Fruit fly (Drosophila melanogaster) whole organism, embryonic: ENCODE results near the gene CG17707.

Source experiments
- Blimp-1 ChIP-seq: fragments of 200-800 bp; sonication (Bioruptor generic); optimal IDR thresholded peaks from 3 replicates; lab custom pipeline; 2018; ENCODE audit warnings: missing biosample characterization, missing genetic modification characterization, mild to moderate bottlenecking, moderate library complexity, missing genetic modification reagents
- CG1024 ChIP-seq: fragments of 200-800 bp; sonication (Bioruptor generic); IDR thresholded peaks from 2 replicates; pipeline ENCODE4 v1.3.6; 2022; ENCODE audit warnings: missing biosample characterization, missing genetic modification characterization
- CG10979 ChIP-seq: fragments of 200-800 bp; sonication (Bioruptor generic); optimal IDR thresholded peaks from 2 replicates; lab custom pipeline; 2018; ENCODE audit warnings: missing biosample characterization, mild to moderate bottlenecking, missing genetic modification characterization, moderate library complexity
- CG14441 ChIP-seq: fragments of 200-800 bp; sonication (Bioruptor generic); IDR thresholded peaks from 2 replicates; pipeline ENCODE4 v1.3.6; 2022; ENCODE audit warnings: missing biosample characterization, missing genetic modification characterization
- CG15479 ChIP-seq: fragments of 200-800 bp; sonication (Bioruptor generic); optimal IDR thresholded peaks from 3 replicates; lab custom pipeline; 2019; ENCODE audit warnings: missing biosample characterization, mild to moderate bottlenecking, missing genetic modification characterization, moderate library complexity
- CG2712 ChIP-seq: fragments of 200-800 bp; optimal IDR thresholded peaks from 3 replicates; lab custom pipeline; 2019; ENCODE audit warnings: missing biosample characterization, mild to moderate bottlenecking, missing genetic modification characterization, moderate library complexity
- CG3281 ChIP-seq: fragments of 200-800 bp; sonication (Bioruptor generic); optimal IDR thresholded peaks from 3 replicates; lab custom pipeline; 2017; ENCODE audit warnings: missing biosample characterization, mild to moderate bottlenecking, missing genetic modification characterization
- CG34376 ChIP-seq: fragments of 200-800 bp; sonication (Bioruptor generic); optimal IDR thresholded peaks from 2 replicates; lab custom pipeline; 2018; ENCODE audit warnings: missing biosample characterization, mild to moderate bottlenecking, missing genetic modification characterization
- CG3838 ChIP-seq: fragments of 200-800 bp; sonication (Bioruptor generic); optimal IDR thresholded peaks from 3 replicates; lab custom pipeline; 2016; ENCODE audit warnings: missing biosample characterization, missing genetic modification characterization
- CG4424 ChIP-seq: fragments of 200-800 bp; sonication (Bioruptor generic); optimal IDR thresholded peaks from 3 replicates; lab custom pipeline; 2016; ENCODE audit warnings: missing biosample characterization, missing genetic modification characterization
- CG7556 ChIP-seq: fragments of 200-800 bp; sonication (Bioruptor generic); optimal IDR thresholded peaks from 2 replicates; lab custom pipeline; 2017; ENCODE audit warnings: missing biosample characterization, mild to moderate bottlenecking, missing genetic modification characterization
- D19B ChIP-seq: fragments of 200-800 bp; sonication (Bioruptor generic); optimal IDR thresholded peaks from 2 replicates; lab custom pipeline; 2017; ENCODE audit warnings: missing biosample characterization, mild to moderate bottlenecking, missing genetic modification characterization
- Drgx ChIP-seq: fragments of 200-800 bp; sonication (Bioruptor generic); IDR thresholded peaks from 2 replicates; pipeline ENCODE4 v1.3.6; 2022; ENCODE audit warnings: missing biosample characterization, missing genetic modification characterization
- Mad ChIP-seq: fragments of 200-800 bp; sonication (Bioruptor generic); optimal IDR thresholded peaks from 2 replicates; lab custom pipeline; 2016; ENCODE audit warnings: missing biosample characterization, missing genetic modification characterization
- Six4 ChIP-seq: fragments of 200-800 bp; sonication (Bioruptor generic); optimal IDR thresholded peaks from 2 replicates; lab custom pipeline; 2016; ENCODE audit warnings: missing biosample characterization, missing genetic modification characterization
- Sox102F ChIP-seq: fragments of 200-800 bp; sonication (Bioruptor generic); optimal IDR thresholded peaks from 2 replicates; lab custom pipeline; 2018; ENCODE audit warnings: missing biosample characterization, mild to moderate bottlenecking, missing genetic modification characterization, moderate library complexity
- Xbp1 ChIP-seq: fragments of 200-800 bp; sonication (Bioruptor generic); optimal IDR thresholded peaks from 3 replicates; lab custom pipeline; 2016; ENCODE audit warnings: missing biosample characterization, mild to moderate bottlenecking, missing genetic modification characterization
- Xrp1 ChIP-seq: fragments of 200-800 bp; sonication (Bioruptor generic); IDR thresholded peaks from 2 replicates; pipeline ENCODE4 v1.3.6; 2022; ENCODE audit warnings: missing biosample characterization, missing genetic modification characterization
- YL-1 ChIP-seq: fragments of 200-800 bp; sonication (Bioruptor generic); optimal IDR thresholded peaks from 3 replicates; lab custom pipeline; 2017; ENCODE audit warnings: missing biosample characterization, mild to moderate bottlenecking, missing genetic modification characterization
- bsh ChIP-seq, 2 experiments: fragments of 200-800 bp; sonication (Bioruptor generic); optimal IDR thresholded peaks; 2 replicates each; lab custom pipeline; 2017 to 2018; ENCODE audit warnings: mild to moderate bottlenecking in 2 of 2, missing biosample characterization in 2 of 2, missing genetic modification characterization in 2 of 2, moderate library complexity in 1 of 2
- ci ChIP-seq: fragments of 200-800 bp; sonication (Bioruptor generic); IDR thresholded peaks from 3 replicates; pipeline ENCODE4 v1.3.6; 2022; ENCODE audit warnings: missing biosample characterization, missing genetic modification characterization
- crol ChIP-seq: fragments of 200-800 bp; sonication (Bioruptor generic); IDR thresholded peaks from 2 replicates; pipeline ENCODE4 v1.3.6; 2022; ENCODE audit warnings: missing biosample characterization, missing genetic modification characterization
- cwo ChIP-seq: fragments of 200-800 bp; sonication (Bioruptor generic); optimal IDR thresholded peaks from 3 replicates; lab custom pipeline; 2017; ENCODE audit warnings: missing biosample characterization, missing genetic modification characterization, mild to moderate bottlenecking, moderate library complexity, missing genetic modification reagents
- fu2 ChIP-seq: fragments of 200-800 bp; sonication (Bioruptor generic); optimal IDR thresholded peaks from 2 replicates; lab custom pipeline; 2016; ENCODE audit warnings: missing biosample characterization, missing genetic modification characterization
- gem ChIP-seq: fragments of 200-800 bp; sonication (Bioruptor generic); optimal IDR thresholded peaks from 2 replicates; lab custom pipeline; 2019; ENCODE audit warnings: missing biosample characterization, mild to moderate bottlenecking, missing genetic modification characterization, moderate library complexity
- jing ChIP-seq: fragments of 200-800 bp; sonication (Bioruptor generic); optimal IDR thresholded peaks from 2 replicates; lab custom pipeline; 2018; ENCODE audit warnings: missing biosample characterization, mild to moderate bottlenecking, missing genetic modification characterization
- klu ChIP-seq: fragments of 200-800 bp; sonication (Bioruptor generic); IDR thresholded peaks from 2 replicates; pipeline ENCODE4 v1.3.6; 2022; ENCODE audit warnings: missing biosample characterization, missing genetic modification characterization
- kni ChIP-seq: fragments of 200-800 bp; sonication (Bioruptor generic); optimal IDR thresholded peaks from 3 replicates; lab custom pipeline; 2017; ENCODE audit warnings: mild to moderate bottlenecking, missing biosample characterization, missing genetic modification reagents, missing genetic modification characterization
- lola ChIP-seq, 3 experiments: fragments of >200 bp in 2 of 3; fragments of 200-800 bp in 1 of 3; sonication (Bioruptor generic) in 1 of 3; optimal IDR thresholded peaks; 2 replicates each; lab custom pipeline; 2017 to 2019; ENCODE audit warnings: missing biosample characterization in 3 of 3, missing genetic modification characterization in 3 of 3, mild to moderate bottlenecking in 1 of 3, moderate library complexity in 1 of 3
- prd ChIP-seq, 3 experiments: fragments of >200 bp in 2 of 3; fragments of 200-800 bp in 1 of 3; sonication (Bioruptor generic) in 1 of 3; optimal IDR thresholded peaks in 2 of 3; IDR thresholded peaks in 1 of 3; 2 replicates in 2 of 3; 3 replicates in 1 of 3; pipeline versions ENCODE4 v1.3.6 to Lab custom; 2017 to 2022; ENCODE audit warnings: missing biosample characterization in 1 of 3, missing genetic modification characterization in 1 of 3
- pzg ChIP-seq: fragments of 200-800 bp; sonication (Bioruptor generic); optimal IDR thresholded peaks from 3 replicates; lab custom pipeline; 2018; ENCODE audit warnings: missing biosample characterization, mild to moderate bottlenecking, missing genetic modification characterization, moderate library complexity
- row ChIP-seq: fragments of 200-800 bp; sonication (Bioruptor generic); IDR thresholded peaks from 3 replicates; pipeline ENCODE4 v1.3.6; 2022; ENCODE audit warnings: missing biosample characterization, missing genetic modification characterization
- run ChIP-seq: fragments of 200-800 bp; sonication (Bioruptor generic); optimal IDR thresholded peaks from 3 replicates; lab custom pipeline; 2018; ENCODE audit warnings: missing biosample characterization, mild to moderate bottlenecking, missing genetic modification characterization
- slbo ChIP-seq: fragments of 200-800 bp; sonication (Bioruptor generic); IDR thresholded peaks from 2 replicates; pipeline ENCODE4 v1.3.6; 2022; ENCODE audit warnings: missing biosample characterization, missing genetic modification characterization
- sob ChIP-seq: fragments of 200-800 bp; sonication (Bioruptor generic); IDR thresholded peaks from 2 replicates; pipeline ENCODE4 v1.3.6; 2022; ENCODE audit warnings: missing biosample characterization, missing genetic modification characterization
- toy ChIP-seq: fragments of 200-800 bp; sonication (Bioruptor generic); IDR thresholded peaks from 2 replicates; pipeline ENCODE4 v1.3.6; 2022; ENCODE audit warnings: missing biosample characterization, missing genetic modification characterization
- unpg ChIP-seq: fragments of 200-800 bp; sonication (Bioruptor generic); optimal IDR thresholded peaks from 3 replicates; lab custom pipeline; 2018; ENCODE audit warnings: missing biosample characterization, mild to moderate bottlenecking, missing genetic modification characterization, moderate library complexity
- vnd ChIP-seq: fragments of 200-800 bp; sonication (Bioruptor generic); IDR thresholded peaks from 3 replicates; pipeline ENCODE4 v1.3.6; 2022; ENCODE audit warnings: missing biosample characterization, missing genetic modification characterization; ENCODE audit not compliant: partially characterized antibody

The CG17707 gene

DNA sequence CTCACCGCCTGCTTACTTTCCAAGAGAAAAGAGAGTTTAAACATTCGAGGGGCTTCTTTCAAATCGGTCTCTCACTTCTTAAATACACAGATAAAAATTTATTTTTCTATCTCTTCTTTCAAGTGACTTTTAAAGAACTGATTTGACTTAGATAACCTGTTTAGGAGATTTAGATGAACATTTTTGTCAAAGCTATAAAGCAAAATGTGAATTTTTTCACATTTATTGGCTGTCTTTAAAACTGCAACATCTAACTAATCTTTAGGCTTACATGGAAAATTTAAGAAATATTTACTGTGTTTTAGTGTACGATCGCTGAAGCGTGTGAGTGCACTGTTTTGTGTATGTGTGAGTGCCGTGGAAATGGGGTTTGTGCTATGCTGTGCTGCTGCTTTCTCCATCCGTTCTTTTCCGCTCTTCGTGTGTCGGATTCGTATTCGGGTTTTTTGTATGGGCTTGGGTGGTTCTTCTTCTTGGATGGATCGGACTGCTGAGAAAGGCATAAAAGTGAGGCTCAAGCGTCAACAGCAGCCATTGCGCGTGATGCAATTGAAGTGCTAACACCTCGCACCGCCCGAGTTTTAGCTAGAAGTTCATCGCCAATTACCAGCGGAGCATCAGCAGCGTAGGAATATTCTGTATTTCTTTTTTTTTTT, 27.4 kb upstream of the CG17707 start (continued):
- peak; percentile 67 for TF ChIP-seq CG7556 (GFP tag; lab: Kevin White, UChicago)
- no peak for TF ChIP-seq slbo (GFP tag; lab: Robert Waterston, UW)
- TF ChIP-seq CG3281, result no peak
- TF ChIP-seq klu (GFP tag; lab: Robert Waterston, UW), result no peak
- peak; percentile 60 for TF ChIP-seq Six4 (GFP tag; lab: Kevin White, UChicago)
- no peak for TF ChIP-seq Mad (GFP tag; lab: Kevin White, UChicago)
- TF ChIP-seq lola (GFP tag; optimal IDR thresholded peaks at IDR 0.05; lab: Kevin White, UChicago), result peak in 1 of 3 experiments; percentile 90

DNA sequence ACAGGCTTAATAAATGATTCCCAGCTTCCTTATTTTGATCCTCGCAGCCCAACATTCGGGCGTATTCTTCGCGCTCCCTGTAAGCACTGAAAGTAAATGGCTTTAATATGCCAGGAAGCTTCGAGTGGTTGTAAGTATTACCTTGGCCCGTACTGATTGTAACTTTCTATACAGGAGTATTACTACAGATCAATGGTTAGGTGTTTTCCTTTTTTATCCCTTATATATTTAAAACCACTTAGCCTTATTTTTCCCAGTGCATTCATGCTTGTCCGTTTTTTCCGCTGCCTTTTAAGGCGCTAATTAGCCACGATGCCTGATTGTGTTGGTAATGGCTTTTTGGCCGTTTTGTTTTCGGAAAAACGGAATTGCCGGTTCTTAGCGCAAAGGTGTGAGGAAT, 25.3 kb upstream of the CG17707 start:
- TF ChIP-seq run (tag; lab: Kevin White, UChicago) (no peak), cwo (no peak), CG4424 (GFP tag; lab: Kevin White, UChicago) (no peak), D19B (GFP tag; lab: Kevin White, UChicago) (no peak), CG3838 (GFP tag; lab: Kevin White, UChicago) (no peak), CG14441 (no peak), jing (GFP tag; lab: Kevin White, UChicago) (no peak), CG15479 (GFP tag; lab: Kevin White, UChicago) (no peak), CG34376 (GFP tag; lab: Kevin White, UChicago) (no peak), pzg (no peak), kni (GFP tag; lab: Kevin White, UChicago) (no peak)
- TF ChIP-seq, all 482 proteins: peak for 0

DNA sequence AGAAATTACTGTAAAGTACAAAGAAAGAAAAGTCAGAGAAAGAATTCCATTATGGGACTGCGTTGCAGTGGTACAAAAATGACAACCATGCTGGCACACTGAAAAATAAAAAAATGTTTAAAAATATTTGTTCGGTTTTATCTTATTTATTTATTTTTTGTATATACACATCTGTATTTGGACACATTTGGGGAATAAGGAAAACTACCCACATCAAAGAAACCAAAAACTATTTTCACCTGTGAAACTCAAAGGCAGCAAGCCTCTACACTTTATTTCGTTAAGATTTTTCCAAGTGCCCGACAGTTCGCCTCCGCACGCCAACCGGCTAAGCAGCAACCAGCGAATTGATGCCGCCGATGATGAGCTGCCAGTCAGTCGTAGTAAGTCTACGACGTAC, 21.3 kb upstream of the CG17707 start:
- TF ChIP-seq YL-1 (GFP tag; lab: Kevin White, UChicago) (no peak), prd (optimal IDR thresholded peaks at IDR 0.05; lab: Kevin White, UChicago) (no peak), prd (GFP tag; IDR thresholded peaks at IDR 0.05; lab: Robert Waterston, UW) (0 out of 3 replicates have a peak, but pooled peaks have one; percentile 24), vnd (no peak), gem (tag; lab: Kevin White, UChicago) (peak; percentile 25), Sox102F (GFP tag; lab: Kevin White, UChicago) (peak; percentile 0), Xbp1 (GFP tag; lab: Kevin White, UChicago) (peak; percentile 1), Xrp1 (0 out of 2 replicates have a peak, but pooled peaks have one; percentile 47), crol (GFP tag; lab: Robert Waterston, UW) (no peak), unpg (peak; percentile 8), ci (0 out of 3 replicates have a peak, but pooled peaks have one; percentile 17), CG10979 (tag; lab: Kevin White, UChicago) (peak; percentile 3), CG1024 (no peak), fu2 (no peak), Drgx (peak; percentile 55; the same call in 1 of the 2 replicates), row (GFP tag; lab: Robert Waterston, UW) (0 out of 3 replicates have a peak, but pooled peaks have one; percentile 6), sob (GFP tag; lab: Robert Waterston, UW) (0 out of 2 replicates have a peak, but pooled peaks have one; percentile 15), CG2712 (tag; lab: Kevin White, UChicago) (peak; percentile 3), Blimp-1 (GFP tag; lab: Kevin White, UChicago) (peak; percentile 27), bsh (GFP tag; optimal IDR thresholded peaks at IDR 0.05; lab: Kevin White, UChicago) (peak in 1 of 2 experiments; percentile 50), toy (GFP tag; lab: Robert Waterston, UW) (no peak)
- TF ChIP-seq, all 482 proteins: peak for 14
